Fruit fly (Drosophila melanogaster) whole organism, embryonic: ENCODE data around the gene scyl.
A peak's percentile ranks its signal among the peaks of the same experiment; 100 is the strongest.

Source experiments
- Atf-2 ChIP-seq: fragments of 200-800 bp; sonication (Bioruptor generic); optimal IDR thresholded peaks from 2 replicates; lab custom pipeline; 2016; ENCODE audit warnings: missing biosample characterization, missing genetic modification characterization
- Awh ChIP-seq: fragments of 200-800 bp; sonication (Bioruptor generic); IDR thresholded peaks from 2 replicates; pipeline ENCODE4, ENCODE4 v1.3.6; 2022; ENCODE audit warnings: missing biosample characterization, missing genetic modification characterization
- Blimp-1 ChIP-seq: fragments of 200-800 bp; sonication (Bioruptor generic); optimal IDR thresholded peaks from 3 replicates; lab custom pipeline; 2018; ENCODE audit warnings: missing biosample characterization, missing genetic modification characterization, mild to moderate bottlenecking, moderate library complexity, missing genetic modification reagents
- CG10274 ChIP-seq: fragments of 200-800 bp; sonication (Bioruptor generic); optimal IDR thresholded peaks from 3 replicates; lab custom pipeline; 2017; ENCODE audit warnings: missing biosample characterization, mild to moderate bottlenecking, missing genetic modification characterization
- CG10654 ChIP-seq: fragments of 200-800 bp; sonication (Bioruptor generic); optimal IDR thresholded peaks from 2 replicates; lab custom pipeline; 2016; ENCODE audit warnings: missing biosample characterization, missing genetic modification characterization
- CG12236 ChIP-seq: fragments of 200-800 bp; sonication (Bioruptor generic); optimal IDR thresholded peaks from 2 replicates; lab custom pipeline; 2016; ENCODE audit warnings: missing biosample characterization, missing genetic modification characterization
- CG14965 ChIP-seq: fragments of 200-800 bp; sonication (Bioruptor generic); optimal IDR thresholded peaks from 2 replicates; lab custom pipeline; 2016; ENCODE audit warnings: missing biosample characterization, missing genetic modification characterization, borderline replicate concordance
- CG16813 ChIP-seq: fragments of 200-800 bp; sonication (Bioruptor generic); IDR thresholded peaks from 3 replicates; pipeline ENCODE4 v1.3.6; 2022; ENCODE audit warnings: missing biosample characterization, missing genetic modification characterization; ENCODE audit not compliant: partially characterized antibody
- CG17385 ChIP-seq: fragments of 200-800 bp; sonication (Bioruptor generic); optimal IDR thresholded peaks from 3 replicates; lab custom pipeline; 2018; ENCODE audit warnings: missing biosample characterization, mild to moderate bottlenecking, missing genetic modification characterization
- CG18262 ChIP-seq: fragments of 200-800 bp; optimal IDR thresholded peaks from 3 replicates; lab custom pipeline; 2019; ENCODE audit warnings: missing biosample characterization, mild to moderate bottlenecking, missing genetic modification characterization, moderate library complexity
- CG1832 ChIP-seq: fragments of 200-800 bp; sonication (Bioruptor generic); optimal IDR thresholded peaks from 2 replicates; lab custom pipeline; 2017; ENCODE audit warnings: missing biosample characterization, mild to moderate bottlenecking, missing genetic modification characterization, inconsistent platforms
- CG34224 ChIP-seq: fragments of 200-800 bp; sonication (Bioruptor generic); IDR thresholded peaks from 3 replicates; pipeline ENCODE4 v1.3.6; 2022; ENCODE audit warnings: missing biosample characterization, missing genetic modification characterization; ENCODE audit not compliant: partially characterized antibody
- CG42726 ChIP-seq: fragments of 200-800 bp; sonication (Bioruptor generic); IDR thresholded peaks from 2 replicates; pipeline ENCODE4 v1.3.6; 2022; ENCODE audit warnings: missing biosample characterization, missing genetic modification characterization; ENCODE audit not compliant: partially characterized antibody
- CG43689 ChIP-seq: fragments of 200-800 bp; sonication (Bioruptor generic); IDR thresholded peaks from 2 replicates; pipeline ENCODE4 v1.3.6; 2022; ENCODE audit warnings: missing biosample characterization, missing genetic modification characterization
- CG4617 ChIP-seq: fragments of 200-800 bp; sonication (Bioruptor generic); optimal IDR thresholded peaks from 3 replicates; lab custom pipeline; 2016; ENCODE audit warnings: missing biosample characterization, missing genetic modification characterization, borderline replicate concordance
- CG6254 ChIP-seq: fragments of 200-800 bp; sonication (Bioruptor generic); optimal IDR thresholded peaks from 3 replicates; lab custom pipeline; 2017; ENCODE audit warnings: mild to moderate bottlenecking, missing biosample characterization, missing genetic modification reagents, missing genetic modification characterization
- CG6791 ChIP-seq: fragments of 200-800 bp; sonication (Bioruptor generic); IDR thresholded peaks from 3 replicates; pipeline ENCODE4 v1.3.6; 2022; ENCODE audit warnings: missing biosample characterization, missing genetic modification characterization; ENCODE audit not compliant: partially characterized antibody
- CG6813 ChIP-seq: fragments of 200-800 bp; sonication (Bioruptor generic); optimal IDR thresholded peaks from 2 replicates; lab custom pipeline; 2017; ENCODE audit warnings: missing biosample characterization, missing genetic modification characterization, mild to moderate bottlenecking, moderate library complexity, missing genetic modification reagents
- CG7928 ChIP-seq: fragments of 200-800 bp; sonication (Bioruptor generic); optimal IDR thresholded peaks from 2 replicates; lab custom pipeline; 2017; ENCODE audit warnings: missing biosample characterization, mild to moderate bottlenecking, missing genetic modification characterization
- CG8290 ChIP-seq, 3 experiments: fragments of 200-800 bp; sonication (Bioruptor generic); optimal IDR thresholded peaks; 2 replicates each; lab custom pipeline; 2016 to 2019; ENCODE audit warnings: missing biosample characterization in 3 of 3, missing genetic modification characterization in 3 of 3, mild to moderate bottlenecking in 2 of 3, moderate library complexity in 1 of 3
- CTCF ChIP-seq: fragments of 200-800 bp; sonication (Bioruptor generic); optimal IDR thresholded peaks from 2 replicates; lab custom pipeline; 2017; ENCODE audit warnings: missing biosample characterization, mild to moderate bottlenecking, missing genetic modification characterization, moderate library complexity
- Dp ChIP-seq: fragments of 200-800 bp; sonication (Bioruptor generic); optimal IDR thresholded peaks from 2 replicates; lab custom pipeline; 2018; ENCODE audit warnings: missing biosample characterization, mild to moderate bottlenecking, missing genetic modification characterization, moderate library complexity
- E2f2 ChIP-seq: fragments of 200-800 bp; sonication (Bioruptor generic); IDR thresholded peaks from 2 replicates; pipeline ENCODE4 v1.3.6; 2022; ENCODE audit warnings: missing biosample characterization, missing genetic modification characterization
- Gug ChIP-seq: fragments of 200-800 bp; sonication (Bioruptor generic); IDR thresholded peaks from 4 replicates; pipeline ENCODE4 v1.3.6; 2022; ENCODE audit warnings: missing biosample characterization, missing genetic modification characterization
- H2.0 ChIP-seq: fragments of 200-800 bp; sonication (Bioruptor generic); IDR thresholded peaks from 2 replicates; pipeline ENCODE4 v1.3.6; 2022; ENCODE audit warnings: missing biosample characterization, missing genetic modification characterization
- HLH4C ChIP-seq: fragments of 200-800 bp; sonication (Bioruptor generic); IDR thresholded peaks from 3 replicates; pipeline ENCODE4 v1.3.6; 2022; ENCODE audit warnings: missing biosample characterization, missing genetic modification characterization; ENCODE audit not compliant: partially characterized antibody
- HLH54F ChIP-seq: fragments of 200-800 bp; sonication (Bioruptor generic); optimal IDR thresholded peaks from 3 replicates; lab custom pipeline; 2016; ENCODE audit warnings: missing biosample characterization, missing genetic modification characterization
- Hand ChIP-seq: fragments of 200-800 bp; sonication (Bioruptor generic); optimal IDR thresholded peaks from 2 replicates; lab custom pipeline; 2017; ENCODE audit warnings: mild to moderate bottlenecking, missing biosample characterization, missing genetic modification reagents, missing genetic modification characterization
- Jarid2 ChIP-seq: fragments of 200-800 bp; sonication (Bioruptor generic); optimal IDR thresholded peaks from 3 replicates; lab custom pipeline; 2017; ENCODE audit warnings: mild to moderate bottlenecking, missing biosample characterization, missing genetic modification reagents, missing genetic modification characterization
- NC2β ChIP-seq: fragments of 200-800 bp; sonication (Bioruptor generic); optimal IDR thresholded peaks from 2 replicates; lab custom pipeline; 2016; ENCODE audit warnings: missing biosample characterization, missing genetic modification characterization
- Oli ChIP-seq: fragments of 200-800 bp; sonication (Bioruptor generic); optimal IDR thresholded peaks from 2 replicates; lab custom pipeline; 2018; ENCODE audit warnings: missing biosample characterization, mild to moderate bottlenecking, missing genetic modification characterization, moderate library complexity
- Taf1 ChIP-seq: fragments of 200-800 bp; sonication (Bioruptor generic); IDR thresholded peaks from 2 replicates; pipeline ENCODE4 v1.3.6; 2022; ENCODE audit warnings: missing biosample characterization, missing genetic modification characterization
- YL-1 ChIP-seq: fragments of 200-800 bp; sonication (Bioruptor generic); optimal IDR thresholded peaks from 3 replicates; lab custom pipeline; 2017; ENCODE audit warnings: missing biosample characterization, mild to moderate bottlenecking, missing genetic modification characterization
- bcd ChIP-seq: fragments of 200-800 bp; sonication (Bioruptor generic); optimal IDR thresholded peaks from 2 replicates; lab custom pipeline; 2017; ENCODE audit warnings: missing biosample characterization, mild to moderate bottlenecking, missing genetic modification characterization
- btn ChIP-seq: fragments of 200-800 bp; sonication (Bioruptor generic); optimal IDR thresholded peaks from 2 replicates; lab custom pipeline; 2016; ENCODE audit warnings: missing biosample characterization, missing genetic modification characterization
- cad ChIP-seq: fragments of >200 bp; optimal IDR thresholded peaks from 2 replicates; lab custom pipeline; 2017; ENCODE audit warnings: missing biosample characterization, missing genetic modification characterization
- chm ChIP-seq: fragments of 200-800 bp; sonication (Bioruptor generic); IDR thresholded peaks from 2 replicates; pipeline ENCODE4 v1.3.6; 2022; ENCODE audit warnings: missing biosample characterization, missing genetic modification characterization
- da ChIP-seq: fragments of 200-800 bp; sonication (Bioruptor generic); optimal IDR thresholded peaks from 2 replicates; lab custom pipeline; 2016; ENCODE audit warnings: missing biosample characterization, missing genetic modification characterization
- fd64A ChIP-seq: fragments of 200-800 bp; sonication (Bioruptor generic); optimal IDR thresholded peaks from 3 replicates; lab custom pipeline; 2018; ENCODE audit warnings: missing biosample characterization, mild to moderate bottlenecking, missing genetic modification characterization
- gsb ChIP-seq: fragments of 200-800 bp; sonication (Bioruptor generic); IDR thresholded peaks from 2 replicates; pipeline ENCODE4 v1.3.6; 2022; ENCODE audit warnings: missing biosample characterization, missing genetic modification characterization
- h ChIP-seq: fragments of >200 bp; optimal IDR thresholded peaks from 2 replicates; lab custom pipeline; 2017
- jigr1 ChIP-seq: fragments of 200-800 bp; sonication (Bioruptor generic); IDR thresholded peaks from 3 replicates; pipeline ENCODE4 v1.3.6; 2022; ENCODE audit warnings: missing biosample characterization, missing genetic modification characterization
- jumu ChIP-seq: fragments of 200-800 bp; sonication (Bioruptor generic); optimal IDR thresholded peaks from 3 replicates; lab custom pipeline; 2016; ENCODE audit warnings: missing biosample characterization, missing genetic modification characterization
- lmd ChIP-seq: fragments of 200-800 bp; sonication (Bioruptor generic); IDR thresholded peaks from 2 replicates; pipeline ENCODE4 v1.3.6; 2022; ENCODE audit warnings: missing biosample characterization, missing genetic modification characterization
- psq ChIP-seq: fragments of 200-800 bp; sonication (Bioruptor generic); optimal IDR thresholded peaks from 2 replicates; lab custom pipeline; 2017; ENCODE audit warnings: missing biosample characterization, missing genetic modification characterization
- sens ChIP-seq: fragments of 200-800 bp; sonication (Bioruptor generic); peaks from one replicate; lab custom pipeline; 2016; ENCODE audit warnings: missing biosample characterization, missing genetic modification characterization
- sens-2 ChIP-seq: fragments of 200-800 bp; sonication (Bioruptor generic); IDR thresholded peaks from 2 replicates; pipeline ENCODE4 v1.3.6; 2022; ENCODE audit warnings: missing biosample characterization, missing genetic modification characterization
- sqz ChIP-seq: fragments of 200-800 bp; sonication (Bioruptor generic); optimal IDR thresholded peaks from 3 replicates; lab custom pipeline; 2018; ENCODE audit warnings: missing biosample characterization, mild to moderate bottlenecking, missing genetic modification characterization
- twi ChIP-seq: fragments of 200-800 bp; optimal IDR thresholded peaks from 2 replicates; lab custom pipeline; 2019; ENCODE audit warnings: missing biosample characterization, mild to moderate bottlenecking, missing genetic modification characterization, moderate library complexity
- wor ChIP-seq: fragments of 200-800 bp; sonication (Bioruptor generic); IDR thresholded peaks from 2 replicates; pipeline ENCODE4 v1.3.6; 2022; ENCODE audit warnings: missing biosample characterization, missing genetic modification characterization

scyl gene

dm6 chr3L:11296150-11296800, 44.2 kb downstream of the scyl start (continued):
- peak; percentile 77; the same call in 1 of the 3 replicates for TF ChIP-seq jigr1 (GFP tag; lab: Robert Waterston, UW)
- no peak for TF ChIP-seq Awh (GFP tag; lab: Robert Waterston, UW)
- TF ChIP-seq E2f2 (GFP tag; lab: Robert Waterston, UW): peak; percentile 64
- TF ChIP-seq CG12236 (GFP tag; lab: Kevin White, UChicago): peak; percentile 66
- TF ChIP-seq btn: peak; percentile 34
- TF ChIP-seq CG16813 (GFP tag; lab: Robert Waterston, UW): no peak
- TF ChIP-seq fd64A (GFP tag; lab: Kevin White, UChicago): peak; percentile 1
- no peak for TF ChIP-seq da (GFP tag; lab: Kevin White, UChicago)
- peak; percentile 86 for TF ChIP-seq sqz
- TF ChIP-seq CG1832 (GFP tag; lab: Kevin White, UChicago): no peak
- TF ChIP-seq psq (GFP tag; lab: Kevin White, UChicago): peak; percentile 41
- peak; percentile 78 for TF ChIP-seq CG10274 (GFP tag; lab: Kevin White, UChicago)
- no peak for TF ChIP-seq CG14965
- no peak for TF ChIP-seq Dp (GFP tag; lab: Kevin White, UChicago)
- no peak; the same call in 1 of the 2 replicates for TF ChIP-seq chm (GFP tag; lab: Robert Waterston, UW)
- TF ChIP-seq CG6254 (GFP tag; lab: Kevin White, UChicago): peak; percentile 85
- peak; percentile 91 for TF ChIP-seq CG17385 (GFP tag; lab: Kevin White, UChicago)
- TF ChIP-seq CG4617: no peak
- peak; percentile 86 for TF ChIP-seq wor
- peak; percentile 45 for TF ChIP-seq CTCF (GFP tag; lab: Kevin White, UChicago)
- peak; percentile 94 for TF ChIP-seq bcd (GFP tag; lab: Kevin White, UChicago)
- TF ChIP-seq Atf-2 (GFP tag; lab: Kevin White, UChicago): peak; percentile 79
- TF ChIP-seq CG18262: peak; percentile 97
- peak; percentile 97 for TF ChIP-seq sens
- TF ChIP-seq Hand: peak; percentile 81
- TF ChIP-seq h (lab: Kevin White, UChicago): no peak
- TF ChIP-seq sens-2 (GFP tag; lab: Robert Waterston, UW): peak; percentile 49; the same call in 1 of the 2 replicates
- no peak for TF ChIP-seq cad
- TF ChIP-seq twi (tag; lab: Kevin White, UChicago): peak; percentile 85
- TF ChIP-seq NC2β: peak; percentile 38
- peak; percentile 54 for TF ChIP-seq gsb (GFP tag; lab: Robert Waterston, UW)
- TF ChIP-seq YL-1 (GFP tag; lab: Kevin White, UChicago): peak; percentile 91
- peak; percentile 85 for TF ChIP-seq Blimp-1 (GFP tag; lab: Kevin White, UChicago)
- TF ChIP-seq lmd (GFP tag; lab: Robert Waterston, UW): peak; percentile 83
- TF ChIP-seq CG6791 (GFP tag; lab: Robert Waterston, UW): no peak
- peak; percentile 65 for TF ChIP-seq H2.0 (GFP tag; lab: Robert Waterston, UW)
- peak; percentile 77 for TF ChIP-seq CG6813
- peak; percentile 31 for TF ChIP-seq CG7928 (GFP tag; lab: Kevin White, UChicago)
- no peak for TF ChIP-seq CG42726 (GFP tag; lab: Robert Waterston, UW)
- TF ChIP-seq Oli (tag; lab: Kevin White, UChicago): peak; percentile 95
- TF ChIP-seq CG34224 (GFP tag; lab: Robert Waterston, UW): no peak
- TF ChIP-seq CG10654 (GFP tag; lab: Kevin White, UChicago): peak; percentile 60
- peak; percentile 35; the same call in 1 of the 2 replicates for TF ChIP-seq Taf1 (GFP tag; lab: Robert Waterston, UW)
- peak; percentile 71 for TF ChIP-seq CG8290 (GFP tag; optimal IDR thresholded peaks at IDR 0.05; lab: Kevin White, UChicago)
- peak; percentile 38 to 58 for TF ChIP-seq CG8290 (tag; optimal IDR thresholded peaks at IDR 0.05; lab: Kevin White, UChicago)
- TF ChIP-seq Gug (GFP tag; lab: Robert Waterston, UW): no peak; the same call in 2 of the 4 replicates
- TF ChIP-seq CG43689 (GFP tag; lab: Robert Waterston, UW): peak; percentile 56
- TF ChIP-seq HLH4C: no peak
- peak; percentile 58 for TF ChIP-seq Jarid2 (GFP tag; lab: Kevin White, UChicago)
- peak; percentile 68 for TF ChIP-seq jumu (GFP tag; lab: Kevin White, UChicago)
- TF ChIP-seq HLH54F: peak; percentile 86
